Fruit fly (Drosophila melanogaster) Kc167 (cell line): ENCODE results near the gene Orct2.

Experiments used
- Myc ChIP-seq: fragments of >200 bp; optimal IDR thresholded peaks from 2 replicates; lab custom pipeline; 2017; ENCODE audit warnings: missing external identifiers
- Sin3A ChIP-seq: fragments of >200 bp; optimal IDR thresholded peaks from 2 replicates; lab custom pipeline; 2018; ENCODE audit warnings: missing external identifiers
- h ChIP-seq: fragments of >200 bp; optimal IDR thresholded peaks from 3 replicates; lab custom pipeline; 2018; ENCODE audit warnings: missing external identifiers
- insv ChIP-seq: fragments of >200 bp; optimal IDR thresholded peaks from 3 replicates; lab custom pipeline; 2018; ENCODE audit warnings: missing external identifiers
- psq ChIP-seq: fragments of >200 bp; optimal IDR thresholded peaks from 2 replicates; lab custom pipeline; 2017; ENCODE audit warnings: missing external identifiers
- ttk ChIP-seq: sonication (Bioruptor generic); optimal IDR thresholded peaks from 2 replicates; lab custom pipeline; 2017; ENCODE audit warnings: missing external identifiers

The Orct2 gene

DNA sequence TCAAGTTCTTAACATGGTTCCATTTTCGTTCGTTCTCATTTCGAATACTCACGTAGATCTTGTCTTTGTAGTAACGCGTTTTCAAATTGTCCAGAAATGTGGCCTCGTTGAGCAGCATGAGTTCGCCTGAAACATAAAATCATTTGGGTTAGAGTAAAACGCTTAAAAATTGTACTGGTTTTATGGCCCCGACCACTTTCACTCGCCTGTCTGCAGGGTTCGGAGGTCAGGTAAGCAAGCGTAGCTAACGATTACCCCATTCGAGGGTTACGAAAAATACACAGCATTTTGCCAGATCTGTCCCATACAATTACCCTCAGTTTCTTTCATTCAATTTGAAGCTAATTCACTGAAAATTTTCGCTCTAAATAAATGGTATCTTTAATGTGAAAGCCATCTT, 14.5 kb upstream of the Orct2 start:
- no peak for TF ChIP-seq ttk (lab: Kevin White, UChicago)
- TF ChIP-seq Sin3A (lab: Kevin White, UChicago): no peak
- no peak for TF ChIP-seq psq
- TF ChIP-seq Myc (lab: Kevin White, UChicago): no peak
- TF ChIP-seq h (lab: Kevin White, UChicago): no peak
- TF ChIP-seq insv (lab: Kevin White, UChicago): no peak

dm6 chr3R:24259278-24260040, 13.4 kb upstream of the Orct2 start:
- no peak for TF ChIP-seq psq
- no peak for TF ChIP-seq h (lab: Kevin White, UChicago)
- TF ChIP-seq Sin3A (lab: Kevin White, UChicago): no peak
- no peak for TF ChIP-seq ttk (lab: Kevin White, UChicago)
- TF ChIP-seq insv (lab: Kevin White, UChicago): no peak

- TF ChIP-seq Sin3A (lab: Kevin White, UChicago) (no peak), insv (lab: Kevin White, UChicago) (no peak), Myc (lab: Kevin White, UChicago) (no peak), psq (no peak), ttk (lab: Kevin White, UChicago) (no peak), h (lab: Kevin White, UChicago) (no peak)
These were observed 12.8 kb upstream of the Orct2 start for dm6 chr3R:24260041-24260379.

DNA sequence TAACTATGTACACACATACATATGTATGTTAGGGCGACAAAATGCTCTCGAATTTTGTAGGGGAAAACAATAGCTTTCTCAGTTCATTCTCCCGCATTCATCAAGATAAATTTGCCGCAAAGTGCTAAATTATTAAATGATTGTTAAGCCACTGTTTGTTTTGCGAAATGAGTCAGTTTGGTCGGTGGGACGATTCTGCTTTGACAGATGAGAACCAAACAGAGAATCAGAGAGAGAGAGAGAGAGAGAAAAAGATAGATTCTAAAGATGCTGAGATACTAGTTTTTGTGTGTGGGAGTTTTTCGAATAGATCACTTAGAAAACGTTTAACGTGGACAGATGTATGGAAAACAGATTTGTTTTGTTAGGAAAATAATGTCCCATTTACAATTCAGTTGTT, 12.4 kb upstream of the Orct2 start:
- TF ChIP-seq psq (no peak), Myc (lab: Kevin White, UChicago) (no peak), ttk (lab: Kevin White, UChicago) (no peak), Sin3A (lab: Kevin White, UChicago) (no peak), insv (lab: Kevin White, UChicago) (no peak), h (lab: Kevin White, UChicago) (no peak)

- TF ChIP-seq ttk (lab: Kevin White, UChicago) (no peak), insv (lab: Kevin White, UChicago) (no peak), Myc (lab: Kevin White, UChicago) (no peak), h (lab: Kevin White, UChicago) (no peak), Sin3A (lab: Kevin White, UChicago) (no peak), psq (no peak)
These were observed 11.3 kb upstream of the Orct2 start for dm6 chr3R:24261380-24262021.

dm6 chr3R:24262923-24263322, 9.9 kb upstream of the Orct2 start:
- TF ChIP-seq ttk (lab: Kevin White, UChicago): no peak
- no peak for TF ChIP-seq psq
- no peak for TF ChIP-seq Sin3A (lab: Kevin White, UChicago)
- no peak for TF ChIP-seq Myc (lab: Kevin White, UChicago)
- no peak for TF ChIP-seq h (lab: Kevin White, UChicago)
- TF ChIP-seq insv (lab: Kevin White, UChicago): no peak

dm6 chr3R:24263588-24264413, 9.0 kb upstream of the Orct2 start:
- no peak for TF ChIP-seq insv (lab: Kevin White, UChicago)
- no peak for TF ChIP-seq ttk (lab: Kevin White, UChicago)
- TF ChIP-seq Myc (lab: Kevin White, UChicago): no peak
- no peak for TF ChIP-seq h (lab: Kevin White, UChicago)
- TF ChIP-seq Sin3A (lab: Kevin White, UChicago): no peak
- no peak for TF ChIP-seq psq

- TF ChIP-seq insv (lab: Kevin White, UChicago) (no peak), psq (no peak), Sin3A (lab: Kevin White, UChicago) (no peak), h (lab: Kevin White, UChicago) (no peak), Myc (lab: Kevin White, UChicago) (no peak), ttk (lab: Kevin White, UChicago) (no peak)
These were observed 8.1 kb upstream of the Orct2 start for dm6 chr3R:24264414-24265363.

dm6 chr3R:24266786-24267579, 5.8 kb upstream of the Orct2 start:
- TF ChIP-seq Myc (lab: Kevin White, UChicago) (no peak), insv (lab: Kevin White, UChicago) (no peak), ttk (lab: Kevin White, UChicago) (no peak)

- TF ChIP-seq Sin3A (lab: Kevin White, UChicago) (no peak), ttk (lab: Kevin White, UChicago) (no peak), insv (lab: Kevin White, UChicago) (no peak), h (lab: Kevin White, UChicago) (no peak), psq (no peak), Myc (lab: Kevin White, UChicago) (no peak)
These were observed 5.1 kb upstream of the Orct2 start for dm6 chr3R:24267580-24268202.
